Worm (Caenorhabditis elegans) whole organism, L3 larva: ENCODE measurements around the gene scl-24.

ENCODE experiments used
- ama-1 ChIP-seq: fragments of 150-350 bp; optimal IDR thresholded peaks from 2 replicates; lab custom pipeline; 2018
- egl-27 ChIP-seq: sonication (generic microtip); optimal IDR thresholded peaks from 4 replicates; lab custom pipeline; 2017; ENCODE audit warnings: missing biosample characterization, missing genetic modification reagents, missing genetic modification characterization
- elt-1 ChIP-seq: fragments of 150-350 bp; optimal IDR thresholded peaks from 2 replicates; lab custom pipeline; 2014; ENCODE audit warnings: missing biosample characterization, missing genetic modification characterization
- mml-1 ChIP-seq: fragments of 150-350 bp; sonication (generic microtip); optimal IDR thresholded peaks from 3 replicates; lab custom pipeline; 2014; ENCODE audit warnings: missing biosample characterization, missing genetic modification characterization
- nhr-11 ChIP-seq: fragments of 150-350 bp; optimal IDR thresholded peaks from 2 replicates; lab custom pipeline; 2014; ENCODE audit warnings: missing biosample characterization, missing genetic modification characterization
- nhr-237 ChIP-seq: fragments of 150-350 bp; optimal IDR thresholded peaks from 2 replicates; lab custom pipeline; 2014; ENCODE audit warnings: missing biosample characterization, missing genetic modification characterization
- nhr-28 ChIP-seq: fragments of 150-350 bp; optimal IDR thresholded peaks from 2 replicates; lab custom pipeline; 2014; ENCODE audit warnings: missing biosample characterization, missing genetic modification characterization
- tbx-2 ChIP-seq: sonication (generic microtip); optimal IDR thresholded peaks from 2 replicates; lab custom pipeline; 2016; ENCODE audit warnings: mild to moderate bottlenecking, missing genetic modification characterization, missing compliant biosample characterization
- unc-62 ChIP-seq: fragments of 150-350 bp; sonication (generic microtip); optimal IDR thresholded peaks from 4 replicates; lab custom pipeline; 2014; ENCODE audit warnings: missing biosample characterization, missing genetic modification reagents, missing genetic modification characterization
- ztf-11 ChIP-seq: fragments of 150-350 bp; optimal IDR thresholded peaks from 2 replicates; lab custom pipeline; 2014; ENCODE audit warnings: missing biosample characterization, missing genetic modification characterization

DNA sequence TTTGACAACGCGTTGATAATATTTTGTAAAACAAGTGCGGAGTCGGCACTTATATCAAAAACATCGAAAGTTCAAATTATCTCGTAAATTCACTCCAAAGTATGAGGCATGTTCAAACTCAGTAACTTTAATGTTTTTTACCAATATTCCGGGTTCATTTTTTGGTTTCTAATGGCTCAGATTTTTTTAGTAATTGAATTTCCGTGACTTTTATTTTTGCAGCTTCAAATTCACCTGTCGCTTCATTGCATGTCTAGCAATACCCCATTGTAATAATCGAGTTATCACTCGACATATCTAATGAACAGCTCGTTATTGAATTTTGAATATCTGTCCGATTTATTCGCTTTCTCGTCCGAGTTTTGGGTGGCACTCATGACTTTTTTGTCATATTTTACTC, 41.6 kb downstream of the scl-24 start, which contains the start of gene srz-90:
- TF ChIP-seq tbx-2 (no peak), mml-1 (tag; lab: Kevin White, UChicago) (no peak), nhr-28 (no peak), ama-1 (lab: Kevin White, UChicago) (no peak), elt-1 (tag; lab: Kevin White, UChicago) (no peak), nhr-237 (no peak), unc-62 (GFP tag; lab: Kevin White, UChicago) (no peak), egl-27 (tag; lab: Kevin White, UChicago) (no peak), nhr-11 (tag; lab: Kevin White, UChicago) (no peak), ztf-11 (tag; lab: Kevin White, UChicago) (no peak)
